Worm (Caenorhabditis elegans): ENCODE measurements around the gene srw-97.
"Not testable (repeated sequence)": the region's sequence is repeated elsewhere in the genome, so short reads cannot be mapped to it uniquely, and the experiment has no call there.

ce11 chrII:1659729-1660128, 9.1 kb downstream of the srw-97 start:
- not testable (repeated sequence) for TF ChIP-seq pha-4 (tag; optimal IDR thresholded peaks at IDR 0.05); dve-1 (tag; optimal IDR thresholded peaks at IDR 0.05); hlh-15 (tag; optimal IDR thresholded peaks at IDR 0.05); ama-1 (optimal IDR thresholded peaks at IDR 0.05); pqm-1 (tag; optimal IDR thresholded peaks at IDR 0.05)

Measured in whole organism, late embryonic.